Fruit fly (Drosophila melanogaster): ENCODE measurements around the gene Tcs5.

Gene Tcs5

DNA sequence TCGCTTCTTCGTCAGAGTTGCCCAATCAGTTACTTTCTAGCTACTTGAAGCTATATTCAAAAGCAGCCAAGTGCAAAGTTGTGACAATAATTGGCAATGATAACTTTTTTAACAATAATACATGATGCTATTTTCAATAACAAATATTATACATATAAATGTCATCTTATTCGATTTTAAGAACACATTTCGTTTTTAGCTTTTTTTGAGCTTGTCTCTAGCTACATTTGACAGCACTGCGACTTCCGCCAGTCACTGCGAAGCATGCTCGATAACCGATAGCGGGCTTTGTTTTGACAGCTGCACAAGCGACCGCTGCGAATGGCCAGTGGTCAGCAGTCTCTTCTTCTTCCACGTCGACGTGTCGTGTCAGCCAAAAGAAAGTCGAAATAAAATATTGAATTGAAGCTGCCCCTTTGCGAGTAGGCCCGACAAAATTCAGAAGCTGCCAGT, 13.2 kb upstream of the Tcs5 start, which contains the start of the genes Gen and Srp54k (continued):
- TF ChIP-seq gem (tag; optimal IDR thresholded peaks at IDR 0.05) (no peak), slbo (GFP tag; IDR thresholded peaks at IDR 0.05) (peak; percentile 63), CG18262 (tag; optimal IDR thresholded peaks at IDR 0.05) (no peak), Trl (optimal IDR thresholded peaks at IDR 0.05) (no peak), Trl (GFP tag; optimal IDR thresholded peaks at IDR 0.05) (no peak), CG8765 (GFP tag; IDR thresholded peaks at IDR 0.05) (no peak), Xrp1 (GFP tag; IDR thresholded peaks at IDR 0.05) (peak; percentile 65), CG4424 (GFP tag; optimal IDR thresholded peaks at IDR 0.05) (no peak), run (tag; optimal IDR thresholded peaks at IDR 0.05) (no peak), CG7786 (GFP tag; optimal IDR thresholded peaks at IDR 0.05) (no peak), Bdp1 (GFP tag; optimal IDR thresholded peaks at IDR 0.05) (no peak), eve (GFP tag; optimal IDR thresholded peaks at IDR 0.05) (no peak), gce (GFP tag; IDR thresholded peaks at IDR 0.05) (no peak), CG2712 (tag; optimal IDR thresholded peaks at IDR 0.05) (no peak), CG3726 (GFP tag; IDR thresholded peaks at IDR 0.05) (no peak), dpn (GFP tag; optimal IDR thresholded peaks at IDR 0.05) (peak; percentile 45 to 46), pnt (GFP tag; optimal IDR thresholded peaks at IDR 0.05) (no peak), pho (GFP tag; optimal IDR thresholded peaks at IDR 0.05) (peak; percentile 37), zfh2 (GFP tag; optimal IDR thresholded peaks at IDR 0.05) (peak; percentile 40), CG13296 (GFP tag; optimal IDR thresholded peaks at IDR 0.05) (no peak), zf30C (GFP tag; optimal IDR thresholded peaks at IDR 0.05) (no peak), CG31224 (GFP tag; IDR thresholded peaks at IDR 0.05) (no peak; the same call in 1 of the 2 replicates), CoRest (tag; optimal IDR thresholded peaks at IDR 0.05) (peak; percentile 59), Kr (GFP tag; optimal IDR thresholded peaks at IDR 0.05) (no peak), Blimp-1 (GFP tag; optimal IDR thresholded peaks at IDR 0.05) (no peak), HLH54F (GFP tag; optimal IDR thresholded peaks at IDR 0.05) (peak; percentile 0), CG11560 (tag; IDR thresholded peaks at IDR 0.05) (no peak), onecut (GFP tag; IDR thresholded peaks at IDR 0.05) (peak; percentile 34; the same call in 1 of the 2 replicates), Hand (GFP tag; optimal IDR thresholded peaks at IDR 0.05) (no peak), tx (GFP tag; optimal IDR thresholded peaks at IDR 0.05) (no peak), CG3407 (GFP tag; optimal IDR thresholded peaks at IDR 0.05) (no peak), unc-4 (GFP tag; IDR thresholded peaks at IDR 0.05; ENCODE audit: partially characterized antibody) (no peak), Antp (GFP tag; optimal IDR thresholded peaks at IDR 0.05) (no peak), CG10979 (tag; optimal IDR thresholded peaks at IDR 0.05) (no peak), Dbx (GFP tag; IDR thresholded peaks at IDR 0.05) (no peak; the same call in 1 of the 3 replicates), BtbVII (GFP tag; optimal IDR thresholded peaks at IDR 0.05) (no peak), dm (GFP tag; optimal IDR thresholded peaks at IDR 0.05) (peak; percentile 51), chif (GFP tag; optimal IDR thresholded peaks at IDR 0.05) (peak in 1 of 2 experiments; percentile 41), chinmo (GFP tag; IDR thresholded peaks at IDR 0.05; ENCODE audit: partially characterized antibody) (no peak), CG4328 (GFP tag; optimal IDR thresholded peaks at IDR 0.05) (no peak), cad (GFP tag; optimal IDR thresholded peaks at IDR 0.05) (no peak), Atf6 (GFP tag; IDR thresholded peaks at IDR 0.05) (no peak), CG12744 (GFP tag; optimal IDR thresholded peaks at IDR 0.05) (peak; percentile 20), nmo (GFP tag; optimal IDR thresholded peaks at IDR 0.05) (peak; percentile 74), CG10209 (GFP tag; optimal IDR thresholded peaks at IDR 0.05) (no peak), Sox100B (GFP tag; optimal IDR thresholded peaks at IDR 0.05) (no peak), CG7357 (GFP tag; IDR thresholded peaks at IDR 0.05) (no peak), CG3163 (GFP tag; optimal IDR thresholded peaks at IDR 0.05) (no peak), CG6689 (GFP tag; IDR thresholded peaks at IDR 0.05) (peak; percentile 59), gcm (GFP tag; optimal IDR thresholded peaks at IDR 0.05) (no peak), Spps (tag; optimal IDR thresholded peaks at IDR 0.05) (no peak), CG11398 (GFP tag; optimal IDR thresholded peaks at IDR 0.05) (no peak), CG9215 (GFP tag; IDR thresholded peaks at IDR 0.05) (no peak)

Measured in whole organism, embryonic.